Worm (Caenorhabditis elegans): ENCODE measurements around the gene T27F7.12.

- TF ChIP-seq ama-1 (optimal IDR thresholded peaks at IDR 0.05) (no peak), ceh-36 (tag; optimal IDR thresholded peaks at IDR 0.05) (no peak), sea-1 (GFP tag; conservative IDR thresholded peaks at IDR 0.05) (no peak), F13C5.2 (tag; optimal IDR thresholded peaks at IDR 0.05) (no peak), flt-1 (GFP tag; IDR thresholded peaks at IDR 0.05) (no peak), tbx-11 (GFP tag; IDR thresholded peaks at IDR 0.05) (no peak), scrt-1 (GFP tag; IDR thresholded peaks at IDR 0.05) (no peak), tra-4 (tag; optimal IDR thresholded peaks at IDR 0.05) (no peak), B0310.2 (tag; optimal IDR thresholded peaks at IDR 0.05) (no peak), ets-7 (tag; optimal IDR thresholded peaks at IDR 0.05) (no peak), hmg-4 (GFP tag; optimal IDR thresholded peaks at IDR 0.05) (no peak), aly-1 (tag; optimal IDR thresholded peaks at IDR 0.05) (no peak), ceh-13 (GFP tag; optimal IDR thresholded peaks at IDR 0.05) (no peak), hmbx-1 (tag; optimal IDR thresholded peaks at IDR 0.05) (no peak)
These were observed 5.8 kb upstream of the T27F7.12 start for ce11 chrII:4984151-4984550.

Data from whole organism, early embryonic.